Worm (Caenorhabditis elegans) whole organism, late embryonic: ENCODE measurements around the gene F43E2.11.
A peak's percentile ranks its signal among the peaks of the same experiment; 100 is the strongest.

Experiments
- K09A11.1 ChIP-seq: sonication (generic microtip); optimal IDR thresholded peaks from 2 replicates; lab custom pipeline; 2017; ENCODE audit warnings: antibody characterized with exemption, mild to moderate bottlenecking, missing genetic modification characterization, missing compliant biosample characterization; ENCODE audit not compliant: insufficient read depth
- ceh-18 ChIP-seq: sonication (generic microtip); optimal IDR thresholded peaks from 2 replicates; lab custom pipeline; 2016; ENCODE audit warnings: missing genetic modification characterization, missing compliant biosample characterization
- ceh-19 ChIP-seq: fragments of 200-800 bp; sonication (Bioruptor generic); optimal IDR thresholded peaks from 2 replicates; lab custom pipeline; 2018; ENCODE audit warnings: mild to moderate bottlenecking, missing genetic modification characterization, missing compliant biosample characterization
- ceh-31 ChIP-seq: sonication (generic microtip); optimal IDR thresholded peaks from 2 replicates; lab custom pipeline; 2016; ENCODE audit warnings: missing genetic modification characterization, missing compliant biosample characterization
- ceh-34 ChIP-seq: sonication (generic microtip); optimal IDR thresholded peaks from 2 replicates; lab custom pipeline; 2016; ENCODE audit warnings: mild to moderate bottlenecking, missing genetic modification characterization, missing compliant biosample characterization
- ceh-45 ChIP-seq: fragments of 200-800 bp; sonication (Bioruptor generic); IDR thresholded peaks from 2 replicates; pipeline ENCODE4 v1.3.6; 2022; ENCODE audit warnings: missing genetic modification reagents, missing genetic modification characterization, missing compliant biosample characterization
- ceh-48 ChIP-seq: sonication (generic microtip); optimal IDR thresholded peaks from 2 replicates; lab custom pipeline; 2016; ENCODE audit warnings: missing genetic modification characterization, inconsistent platforms, missing compliant biosample characterization
- ceh-9 ChIP-seq: sonication (generic microtip); optimal IDR thresholded peaks from 2 replicates; lab custom pipeline; 2016; ENCODE audit warnings: mild to moderate bottlenecking, missing genetic modification characterization, inconsistent platforms, missing compliant biosample characterization
- dve-1 ChIP-seq: sonication (generic microtip); optimal IDR thresholded peaks from 2 replicates; lab custom pipeline; 2017; ENCODE audit warnings: antibody characterized with exemption, mild to moderate bottlenecking, missing genetic modification characterization, missing compliant biosample characterization
- elt-2 ChIP-seq: sonication (generic microtip); optimal IDR thresholded peaks from 2 replicates; lab custom pipeline; 2016; ENCODE audit warnings: missing genetic modification reagents, missing genetic modification characterization, missing compliant biosample characterization
- eyg-1 ChIP-seq: sonication (generic microtip); optimal IDR thresholded peaks from 2 replicates; lab custom pipeline; 2016; ENCODE audit warnings: missing genotype, missing genetic modification characterization, missing compliant biosample characterization
- fax-1 ChIP-seq: sonication (generic microtip); optimal IDR thresholded peaks from 2 replicates; lab custom pipeline; 2016; ENCODE audit warnings: missing genotype, missing genetic modification characterization, missing compliant biosample characterization
- fkh-10 ChIP-seq: fragments of 150-350 bp; optimal IDR thresholded peaks from 2 replicates; lab custom pipeline; 2014; ENCODE audit warnings: missing biosample characterization, missing genetic modification reagents, missing genetic modification characterization
- hlh-15 ChIP-seq: sonication (generic microtip); optimal IDR thresholded peaks from 2 replicates; lab custom pipeline; 2016; ENCODE audit warnings: missing genetic modification characterization, missing compliant biosample characterization
- hlh-30 ChIP-seq: sonication (generic microtip); optimal IDR thresholded peaks from 2 replicates; lab custom pipeline; 2017; ENCODE audit warnings: antibody characterized with exemption, missing genetic modification characterization, missing compliant biosample characterization; ENCODE audit not compliant: insufficient read depth
- nfya-1 ChIP-seq: sonication (generic microtip); optimal IDR thresholded peaks from 2 replicates; lab custom pipeline; 2017; ENCODE audit warnings: missing genetic modification characterization, mild to moderate bottlenecking, missing compliant biosample characterization, antibody characterized with exemption, moderate library complexity
- nhr-232 ChIP-seq: sonication (generic microtip); optimal IDR thresholded peaks from 2 replicates; lab custom pipeline; 2016; ENCODE audit warnings: missing genetic modification characterization, missing compliant biosample characterization
- npax-4 ChIP-seq: sonication (generic microtip); optimal IDR thresholded peaks from 2 replicates; lab custom pipeline; 2016; ENCODE audit warnings: missing genetic modification characterization, missing compliant biosample characterization
- pat-9 ChIP-seq: fragments of 200-800 bp; sonication (Bioruptor generic); optimal IDR thresholded peaks from 2 replicates; lab custom pipeline; 2018; ENCODE audit warnings: mild to moderate bottlenecking, missing genetic modification characterization, moderate library complexity, missing compliant biosample characterization
- pax-1 ChIP-seq: fragments of 150-350 bp; optimal IDR thresholded peaks from 2 replicates; lab custom pipeline; 2014; ENCODE audit warnings: missing biosample characterization, missing genetic modification characterization
- pqm-1 ChIP-seq: sonication (generic microtip); optimal IDR thresholded peaks from 2 replicates; lab custom pipeline; 2016; ENCODE audit warnings: missing genetic modification characterization, missing compliant biosample characterization
- sox-4 ChIP-seq: sonication (generic microtip); optimal IDR thresholded peaks from 2 replicates; lab custom pipeline; 2017; ENCODE audit warnings: mild to moderate bottlenecking, missing genetic modification characterization, inconsistent platforms, missing compliant biosample characterization
- tbx-2 ChIP-seq: sonication (generic microtip); optimal IDR thresholded peaks from 2 replicates; lab custom pipeline; 2016; ENCODE audit warnings: missing genetic modification characterization, missing compliant biosample characterization
- unc-42 ChIP-seq: sonication (generic microtip); optimal IDR thresholded peaks from 2 replicates; lab custom pipeline; 2016; ENCODE audit warnings: missing genotype, missing genetic modification characterization, missing compliant biosample characterization
- unc-55 ChIP-seq: sonication (generic microtip); optimal IDR thresholded peaks from 2 replicates; lab custom pipeline; 2017; ENCODE audit warnings: missing biosample characterization, missing genetic modification reagents, missing genetic modification characterization
- unc-86 ChIP-seq: sonication (generic microtip); optimal IDR thresholded peaks from 2 replicates; lab custom pipeline; 2016; ENCODE audit warnings: missing genetic modification characterization, missing compliant biosample characterization
- ztf-16 ChIP-seq: sonication (generic microtip); optimal IDR thresholded peaks from 2 replicates; lab custom pipeline; 2017; ENCODE audit warnings: missing genetic modification characterization, missing compliant biosample characterization

F43E2.11 gene

DNA sequence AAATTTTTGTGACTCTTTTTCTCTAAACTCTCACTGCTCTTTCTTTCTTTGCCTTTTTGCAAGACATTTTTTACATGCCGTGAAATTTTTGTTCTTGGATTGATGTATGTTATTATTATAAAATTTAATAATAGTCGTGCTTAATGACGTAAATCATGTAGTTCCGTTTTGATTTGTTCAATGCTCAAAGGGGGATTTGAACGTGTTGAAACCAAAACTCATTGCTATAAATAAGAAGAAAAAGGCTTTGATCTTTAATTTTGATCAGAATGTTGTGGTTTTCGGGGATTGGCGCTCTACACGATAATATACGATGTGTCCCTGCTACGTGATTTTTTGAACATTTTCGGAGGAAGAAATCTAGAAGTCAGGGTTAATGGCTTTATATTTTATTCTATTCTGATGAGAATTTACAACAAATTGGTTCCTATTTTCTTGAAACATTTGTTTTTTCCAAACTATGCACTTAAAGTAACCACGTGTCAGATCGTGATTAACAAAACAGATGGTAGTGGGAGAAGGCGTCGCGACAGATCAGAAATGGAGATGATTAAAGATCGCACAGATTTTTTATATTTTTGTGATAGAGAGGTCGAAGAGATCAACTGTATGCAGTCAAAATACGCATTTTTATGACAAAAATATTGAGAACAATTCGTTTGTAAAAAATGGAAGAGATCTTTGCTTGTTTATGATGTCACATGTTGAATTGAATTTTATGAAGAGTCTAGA is 28.4 kb downstream of the F43E2.11 start:
- TF ChIP-seq ztf-16 (tag; lab: Kevin White, UChicago), result no peak
- TF ChIP-seq ceh-31 (tag; lab: Kevin White, UChicago), result no peak
- TF ChIP-seq nfya-1 (tag; lab: Kevin White, UChicago), result no peak
- TF ChIP-seq ceh-9 (tag; lab: Kevin White, UChicago), result no peak
- no peak for TF ChIP-seq dve-1 (tag; lab: Kevin White, UChicago)

DNA sequence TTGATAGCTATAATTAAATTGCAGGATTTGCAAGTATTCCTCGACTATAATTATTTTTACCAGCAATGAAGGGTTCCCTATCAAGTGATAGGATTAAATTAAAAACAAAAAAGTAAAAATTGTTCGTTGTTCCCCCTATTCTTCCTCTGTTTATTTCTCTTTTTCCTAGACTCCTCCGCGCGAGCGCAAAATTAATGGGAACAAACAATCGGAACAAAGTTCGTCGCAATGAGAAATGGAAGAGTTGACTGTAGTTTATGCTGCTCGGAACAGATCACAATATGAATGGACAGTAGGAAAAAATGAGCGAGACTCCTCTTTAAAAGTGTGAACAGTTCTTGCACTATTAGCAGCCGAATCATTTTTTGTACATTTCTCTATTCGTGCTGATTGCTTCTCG is 29.4 kb downstream of the F43E2.11 start:
- TF ChIP-seq tbx-2 (tag; lab: Kevin White, UChicago), result no peak

ce11 chrII:7338995-7339394 is 31.1 kb downstream of the F43E2.11 start, which contains the start of gene nhr-21:
Gene nhr-21 (plus strand): TSS chrII:7339229.
- no peak for TF ChIP-seq npax-4

DNA sequence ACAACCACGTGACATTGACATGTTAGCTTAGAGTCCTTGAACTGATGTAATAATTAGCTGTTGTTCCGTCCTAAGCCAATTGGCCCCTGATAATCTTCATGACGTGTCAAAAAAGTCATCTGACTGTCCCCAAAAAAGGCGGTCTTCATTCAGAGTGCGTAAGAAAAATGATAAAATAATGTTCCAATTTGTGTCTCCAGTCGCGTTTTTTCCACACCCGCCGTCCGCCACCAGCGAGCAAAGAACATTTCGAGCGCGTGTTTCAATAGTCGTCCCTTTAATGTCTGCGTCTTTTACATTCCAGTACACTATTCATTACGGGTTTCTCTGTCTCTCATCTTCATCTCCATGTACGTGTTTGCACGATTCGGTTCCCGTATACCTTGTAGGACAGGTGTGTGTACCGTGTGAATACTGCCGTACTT is 32.6 kb downstream of the F43E2.11 start:
- TF ChIP-seq nhr-232 (tag; lab: Kevin White, UChicago) (no peak), ceh-48 (tag; lab: Kevin White, UChicago) (no peak), nfya-1 (tag; lab: Kevin White, UChicago) (peak; percentile 3), hlh-15 (tag; lab: Kevin White, UChicago) (no peak), elt-2 (tag; lab: Kevin White, UChicago) (peak; percentile 36), dve-1 (tag; lab: Kevin White, UChicago) (peak; percentile 7), eyg-1 (no peak), pat-9 (tag; lab: Kevin White, UChicago) (no peak), ceh-45 (no peak), pax-1 (tag; lab: Kevin White, UChicago) (no peak), ceh-18 (peak; percentile 15), tbx-2 (tag; lab: Kevin White, UChicago) (peak; percentile 58), sox-4 (no peak), hlh-30 (tag; lab: Kevin White, UChicago) (peak; percentile 63), K09A11.1 (tag; lab: Kevin White, UChicago) (no peak), ceh-31 (tag; lab: Kevin White, UChicago) (peak; percentile 17)

DNA sequence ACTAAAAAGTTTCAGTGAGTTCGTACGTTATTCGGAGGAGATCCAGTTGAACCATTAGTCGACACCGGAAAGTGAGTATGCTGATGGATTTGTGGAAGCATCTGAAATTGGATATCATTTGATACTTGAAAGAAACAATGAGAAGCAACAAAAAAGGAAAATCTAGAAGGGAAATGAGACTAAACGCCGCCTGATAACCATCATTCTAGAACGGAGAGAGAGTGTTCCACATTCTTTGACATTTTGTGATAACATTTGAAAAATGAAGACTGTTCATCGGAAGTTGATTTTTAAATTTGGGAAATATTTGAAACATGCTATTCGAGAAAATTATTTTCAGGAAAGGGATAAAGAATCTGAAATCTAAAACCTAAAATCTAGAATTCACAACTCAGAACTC is 38.9 kb downstream of the F43E2.11 start, which contains the start of gene npax-1:
npax-1 (minus strand) TSS at position 101 of the 400 bp plus-strand sequence.
- no peak for TF ChIP-seq pqm-1 (tag; lab: Kevin White, UChicago)

DNA sequence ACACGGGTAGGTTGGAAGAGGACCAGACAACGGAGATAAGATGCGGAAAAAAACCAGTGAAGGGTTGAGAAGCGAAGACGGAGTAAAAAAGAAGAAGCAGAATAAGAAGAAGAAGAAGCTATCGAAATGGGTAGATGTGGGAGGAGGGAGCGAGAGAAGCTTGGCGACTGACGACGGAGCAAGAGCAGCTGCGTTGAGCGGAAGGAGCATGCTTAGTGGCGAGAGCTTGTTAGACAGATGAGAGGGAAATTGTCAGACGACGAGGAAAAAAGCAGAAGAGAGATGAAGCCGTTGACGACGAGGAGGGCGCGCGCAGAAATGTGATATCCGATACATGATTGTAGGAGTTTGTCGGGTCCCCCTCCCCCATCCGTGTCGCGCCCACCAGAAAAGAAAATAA is 43.1 kb downstream of the F43E2.11 start:
- peak; percentile 68 for TF ChIP-seq unc-42
- no peak for TF ChIP-seq sox-4
- TF ChIP-seq ceh-31 (tag; lab: Kevin White, UChicago), result peak; percentile 63
- TF ChIP-seq ceh-34 (tag; lab: Kevin White, UChicago), result peak; percentile 79
- TF ChIP-seq unc-55 (GFP tag; lab: Kevin White, UChicago), result peak; percentile 8
- TF ChIP-seq fax-1, result no peak
- TF ChIP-seq nfya-1 (tag; lab: Kevin White, UChicago), result peak; percentile 25
- peak; percentile 30 for TF ChIP-seq ceh-19
- peak; percentile 81 for TF ChIP-seq ceh-18
- peak; percentile 11 for TF ChIP-seq tbx-2 (tag; lab: Kevin White, UChicago)
- TF ChIP-seq fkh-10 (GFP tag; lab: Kevin White, UChicago), result peak; percentile 29

- peak; percentile 25 for TF ChIP-seq unc-42
- no peak for TF ChIP-seq unc-86 (tag; lab: Kevin White, UChicago)
Observed at ce11 chrII:7326199-7326598, 43.9 kb downstream of the F43E2.11 start.
